Fruit fly (Drosophila melanogaster): Measurements from ENCODE around the gene Esp.

Gene Esp

DNA sequence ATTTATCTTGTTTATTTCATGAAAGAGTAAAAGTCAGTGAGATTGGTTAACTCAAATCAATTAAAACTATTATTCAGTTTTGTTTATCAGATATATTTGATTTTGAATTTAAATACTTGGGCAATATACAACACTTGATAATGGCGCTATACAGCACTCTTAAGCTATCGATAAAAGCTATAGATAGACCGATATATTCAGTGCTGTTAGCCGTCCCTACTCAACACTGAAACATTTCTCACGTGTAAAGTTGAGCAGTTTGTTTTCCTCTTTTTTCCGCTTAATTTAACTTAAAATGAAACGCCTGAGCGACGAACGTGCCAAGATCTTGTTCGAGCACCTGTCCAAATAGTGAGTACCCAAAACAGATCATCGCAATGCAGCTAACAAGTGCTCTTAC lies 8.7 kb downstream of the Esp start, which contains the start of gene CG7006:
CG7006 (plus strand) TSS at position 208 of the 400 bp plus-strand sequence.
- TF ChIP-seq CG11617 (GFP tag; optimal IDR thresholded peaks at IDR 0.05) (peak; percentile 41), ovo (GFP tag; optimal IDR thresholded peaks at IDR 0.05) (peak; percentile 72), Clk (GFP tag; optimal IDR thresholded peaks at IDR 0.05) (peak; percentile 67), CG7045 (GFP tag; optimal IDR thresholded peaks at IDR 0.05) (peak; percentile 71), CG12768 (GFP tag; optimal IDR thresholded peaks at IDR 0.05) (peak; percentile 79), CG14711 (tag; optimal IDR thresholded peaks at IDR 0.05) (peak; percentile 77), Crg-1 (GFP tag; optimal IDR thresholded peaks at IDR 0.05) (peak; percentile 98), Hr96 (GFP tag; optimal IDR thresholded peaks at IDR 0.05) (peak; percentile 76), toe (GFP tag; optimal IDR thresholded peaks at IDR 0.05) (peak; percentile 80), Mnt (GFP tag; optimal IDR thresholded peaks at IDR 0.05) (peak; percentile 97), CG33017 (tag; optimal IDR thresholded peaks at IDR 0.05) (peak; percentile 60), kay (GFP tag; ENCODE audit: borderline replicate concordance) (no peak), CG7101 (tag; optimal IDR thresholded peaks at IDR 0.05) (peak; percentile 91), pad (GFP tag; optimal IDR thresholded peaks at IDR 0.05) (peak; percentile 88), CG5204 (GFP tag; optimal IDR thresholded peaks at IDR 0.05) (peak; percentile 77), tj (GFP tag; optimal IDR thresholded peaks at IDR 0.05) (no peak), cic (GFP tag; optimal IDR thresholded peaks at IDR 0.05) (peak; percentile 43), bab1 (GFP tag; optimal IDR thresholded peaks at IDR 0.05) (peak; percentile 75), cnc (optimal IDR thresholded peaks at IDR 0.05) (no peak), CG1620 (GFP tag; optimal IDR thresholded peaks at IDR 0.05) (peak; percentile 97)

DNA sequence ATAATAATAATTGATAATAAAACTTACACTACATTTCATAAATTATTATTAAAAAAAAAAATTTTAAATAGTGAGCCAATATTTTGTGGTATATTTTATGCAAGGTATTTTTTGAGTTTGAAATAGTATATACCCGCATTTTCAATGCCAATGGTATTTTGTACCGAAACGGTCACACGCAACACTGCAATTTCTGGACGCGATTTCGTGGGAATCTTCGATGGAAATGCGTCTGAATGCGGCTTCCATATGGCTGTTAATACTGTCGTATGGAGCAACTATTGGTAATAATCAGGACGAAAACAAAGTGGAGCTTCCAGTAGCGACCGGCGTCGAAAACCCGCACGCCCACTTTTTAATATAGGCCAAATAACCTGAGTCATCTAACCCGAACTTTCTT lies 9.7 kb downstream of the Esp start, which contains the start of gene Nct:
Nct (plus strand) TSS at position 173 of the 400 bp plus-strand sequence.
- no peak for TF ChIP-seq bab1 (GFP tag; optimal IDR thresholded peaks at IDR 0.05)
- TF ChIP-seq cnc (optimal IDR thresholded peaks at IDR 0.05), result peak in 1 of 2 experiments; percentile 28

DNA sequence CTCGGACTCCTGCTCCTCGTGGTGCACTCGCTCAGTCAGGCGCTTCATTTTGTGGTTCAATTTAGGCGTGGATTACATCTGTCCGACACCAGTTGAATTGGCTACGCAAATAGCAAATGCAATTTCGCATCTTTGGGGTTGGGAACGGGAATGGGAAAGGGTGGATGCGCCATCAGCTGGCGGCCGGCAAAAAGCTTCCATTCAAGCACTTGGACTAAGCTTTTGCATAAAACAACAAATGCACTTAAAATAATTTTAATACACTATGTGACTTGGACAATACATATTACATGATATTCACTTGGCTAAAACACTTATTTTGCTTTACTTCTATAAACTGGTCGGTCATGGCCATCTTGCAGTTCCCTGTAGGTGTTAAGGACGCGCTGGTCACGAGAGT lies 14.4 kb downstream of the Esp start, which contains the start of gene HDAC11:
HDAC11 (minus strand) TSS at position 101 of the 400 bp plus-strand sequence.
- TF ChIP-seq CG33017 (tag; optimal IDR thresholded peaks at IDR 0.05) (no peak), bab1 (GFP tag; optimal IDR thresholded peaks at IDR 0.05) (no peak), cnc (optimal IDR thresholded peaks at IDR 0.05) (no peak), CG14711 (tag; optimal IDR thresholded peaks at IDR 0.05) (no peak), Crg-1 (GFP tag; optimal IDR thresholded peaks at IDR 0.05) (no peak), ovo (GFP tag; optimal IDR thresholded peaks at IDR 0.05) (no peak), toe (GFP tag; optimal IDR thresholded peaks at IDR 0.05) (no peak), pad (GFP tag; optimal IDR thresholded peaks at IDR 0.05) (no peak), CG7101 (tag; optimal IDR thresholded peaks at IDR 0.05) (no peak), cic (GFP tag; optimal IDR thresholded peaks at IDR 0.05) (no peak), CG1620 (GFP tag; optimal IDR thresholded peaks at IDR 0.05) (no peak), Hr96 (GFP tag; optimal IDR thresholded peaks at IDR 0.05) (no peak), CG11617 (GFP tag; optimal IDR thresholded peaks at IDR 0.05) (no peak), CG12768 (GFP tag; optimal IDR thresholded peaks at IDR 0.05) (no peak), CG7045 (GFP tag; optimal IDR thresholded peaks at IDR 0.05) (no peak), Clk (GFP tag; optimal IDR thresholded peaks at IDR 0.05) (no peak), Mnt (GFP tag; optimal IDR thresholded peaks at IDR 0.05) (no peak), CG5204 (GFP tag; optimal IDR thresholded peaks at IDR 0.05) (no peak), kay (GFP tag; ENCODE audit: borderline replicate concordance) (no peak)

DNA sequence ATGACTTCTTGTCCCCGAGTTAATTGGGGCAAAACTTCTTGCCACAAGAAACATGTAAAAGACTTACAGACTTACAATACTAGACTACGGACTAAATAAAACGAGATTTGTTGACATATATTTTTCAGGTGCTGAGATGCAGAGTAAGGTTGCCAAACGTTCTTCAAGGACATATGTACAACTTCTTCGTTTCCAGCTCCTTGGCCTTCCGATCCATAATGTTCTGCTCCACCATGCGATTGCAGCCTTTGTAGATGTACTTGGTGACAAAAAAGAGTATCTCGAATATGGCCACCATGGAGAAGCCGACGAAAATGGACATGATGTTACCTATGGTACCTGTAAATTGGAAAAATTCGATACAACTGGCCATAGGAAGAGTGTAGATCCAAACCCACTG lies 15.7 kb downstream of the Esp start, which contains the start of gene CAH4:
CAH4 (minus strand) TSS at position 101 of the 400 bp plus-strand sequence.
- TF ChIP-seq Clk (GFP tag; optimal IDR thresholded peaks at IDR 0.05) (no peak), cic (GFP tag; optimal IDR thresholded peaks at IDR 0.05) (no peak), Crg-1 (GFP tag; optimal IDR thresholded peaks at IDR 0.05) (no peak), ovo (GFP tag; optimal IDR thresholded peaks at IDR 0.05) (no peak), tj (GFP tag; optimal IDR thresholded peaks at IDR 0.05) (no peak), Mnt (GFP tag; optimal IDR thresholded peaks at IDR 0.05) (no peak), CG33017 (tag; optimal IDR thresholded peaks at IDR 0.05) (no peak), CG7101 (tag; optimal IDR thresholded peaks at IDR 0.05) (no peak)

DNA sequence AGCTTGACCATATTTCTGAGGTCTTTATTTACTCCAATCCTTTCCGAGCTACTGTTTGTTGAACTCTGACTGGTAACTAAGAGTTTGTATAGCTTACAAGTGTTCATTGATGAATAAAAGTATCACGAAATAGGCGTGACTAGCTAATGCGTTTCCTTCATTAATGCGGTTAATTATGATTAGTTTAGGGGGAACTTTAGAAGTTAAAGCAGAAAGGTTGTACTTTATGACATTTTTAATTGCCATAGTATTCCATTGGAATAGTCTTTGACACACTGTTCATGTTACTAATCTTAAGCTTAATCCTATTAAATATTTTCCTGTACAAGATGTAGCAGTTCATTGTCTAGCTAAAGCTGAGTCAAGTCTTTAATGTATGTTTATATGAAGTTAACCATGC lies 18.0 kb downstream of the Esp start, which contains the start of gene ppk22:
ppk22 (minus strand) TSS at position 101 of the 400 bp plus-strand sequence.
- TF ChIP-seq Hr96 (GFP tag; optimal IDR thresholded peaks at IDR 0.05) (no peak), CG11617 (GFP tag; optimal IDR thresholded peaks at IDR 0.05) (no peak), ovo (GFP tag; optimal IDR thresholded peaks at IDR 0.05) (no peak), cic (GFP tag; optimal IDR thresholded peaks at IDR 0.05) (no peak), cnc (optimal IDR thresholded peaks at IDR 0.05) (no peak), pad (GFP tag; optimal IDR thresholded peaks at IDR 0.05) (no peak)

DNA sequence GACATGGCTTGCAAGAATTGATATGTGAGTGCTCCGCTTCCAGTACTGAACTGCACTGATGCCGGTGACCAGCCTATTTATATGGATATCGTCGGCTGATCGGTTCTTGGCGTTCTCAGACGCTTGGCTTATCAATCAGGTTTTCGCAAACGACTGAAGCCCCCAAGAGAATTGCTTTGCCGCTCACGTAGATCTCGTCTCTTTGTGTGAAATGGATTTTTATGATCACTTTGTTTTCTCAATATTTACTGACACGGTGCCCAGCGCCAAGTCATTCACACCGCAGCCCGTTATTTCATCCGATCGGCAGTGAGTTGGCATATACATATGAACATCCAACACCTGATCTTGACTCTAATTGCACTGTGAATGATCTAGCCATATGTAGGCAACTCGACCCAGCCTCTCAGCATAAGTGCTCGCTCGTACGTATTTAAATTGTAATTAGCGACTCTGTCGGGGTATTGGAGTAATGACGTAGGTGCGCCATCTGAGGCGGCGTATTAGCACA lies 18.6 kb downstream of the Esp start, which contains the start of gene CG13639:
CG13639 (minus strand) TSS at position 51 of the 511 bp plus-strand sequence.
- no peak for TF ChIP-seq CG1620 (GFP tag; optimal IDR thresholded peaks at IDR 0.05)
- peak in 1 of 2 experiments; percentile 42 for TF ChIP-seq cnc (optimal IDR thresholded peaks at IDR 0.05)
- TF ChIP-seq ovo (GFP tag; optimal IDR thresholded peaks at IDR 0.05), result peak; percentile 48

DNA sequence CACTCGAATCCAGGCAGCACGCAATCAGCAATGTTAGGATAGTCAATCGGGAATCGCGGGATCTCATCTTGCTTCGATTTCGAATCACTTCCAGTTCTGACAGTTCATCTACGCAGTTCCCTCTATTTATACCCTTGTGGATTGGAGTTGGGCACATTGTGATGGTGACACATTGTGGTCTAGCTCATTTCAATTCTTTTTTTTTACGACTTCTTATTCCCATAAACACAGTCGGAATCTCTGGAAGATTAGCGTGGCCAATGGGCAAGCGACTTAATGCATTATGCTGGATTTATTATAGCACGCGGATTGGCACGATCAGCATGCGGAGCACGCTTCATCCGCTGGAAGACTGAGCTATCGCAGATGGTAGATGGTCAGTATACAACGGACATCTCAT lies 20.3 kb downstream of the Esp start, which contains the start of gene CG13640:
CG13640 (minus strand) TSS at position 101 of the 400 bp plus-strand sequence.
- TF ChIP-seq toe (GFP tag; optimal IDR thresholded peaks at IDR 0.05) (no peak), CG1620 (GFP tag; optimal IDR thresholded peaks at IDR 0.05) (no peak), CG14711 (tag; optimal IDR thresholded peaks at IDR 0.05) (no peak), pad (GFP tag; optimal IDR thresholded peaks at IDR 0.05) (no peak), kay (GFP tag; ENCODE audit: borderline replicate concordance) (no peak), CG11617 (GFP tag; optimal IDR thresholded peaks at IDR 0.05) (no peak), cnc (optimal IDR thresholded peaks at IDR 0.05) (no peak), tj (GFP tag; optimal IDR thresholded peaks at IDR 0.05) (no peak), CG33017 (tag; optimal IDR thresholded peaks at IDR 0.05) (no peak), Clk (GFP tag; optimal IDR thresholded peaks at IDR 0.05) (no peak), Crg-1 (GFP tag; optimal IDR thresholded peaks at IDR 0.05) (no peak), cic (GFP tag; optimal IDR thresholded peaks at IDR 0.05) (no peak), ovo (GFP tag; optimal IDR thresholded peaks at IDR 0.05) (no peak), CG12768 (GFP tag; optimal IDR thresholded peaks at IDR 0.05) (no peak), bab1 (GFP tag; optimal IDR thresholded peaks at IDR 0.05) (no peak)
